Fruit fly (Drosophila melanogaster): ENCODE data around the gene cv-d.

cv-d gene

dm6 chr3R:15836864-15837824, 16.2 kb downstream of the cv-d start, which contains the start of the genes ND-23 and spn-E (continued):
- TF ChIP-seq Blimp-1 (GFP tag; optimal IDR thresholded peaks at IDR 0.05) (no peak), CG8359 (GFP tag; optimal IDR thresholded peaks at IDR 0.05; ENCODE audit: borderline replicate concordance) (no peak), zf30C (GFP tag; optimal IDR thresholded peaks at IDR 0.05) (no peak), Asciz (GFP tag; optimal IDR thresholded peaks at IDR 0.05) (no peak), CG6175 (GFP tag; IDR thresholded peaks at IDR 0.05) (no peak), CG15073 (GFP tag; optimal IDR thresholded peaks at IDR 0.05) (no peak), CG15696 (tag; optimal IDR thresholded peaks at IDR 0.05) (peak; percentile 67), Abd-B (GFP tag; optimal IDR thresholded peaks at IDR 0.05) (peak; percentile 46), CG12219 (GFP tag; optimal IDR thresholded peaks at IDR 0.05) (no peak), shn (GFP tag; optimal IDR thresholded peaks at IDR 0.05) (no peak), sr (GFP tag; IDR thresholded peaks at IDR 0.05) (no peak), NC2β (GFP tag; optimal IDR thresholded peaks at IDR 0.05) (no peak), CG11695 (GFP tag; IDR thresholded peaks at IDR 0.05) (0 out of 3 replicates have a peak, but pooled peaks have one; percentile 56), eyg (GFP tag; optimal IDR thresholded peaks at IDR 0.05) (no peak), aop (GFP tag; IDR thresholded peaks at IDR 0.05) (no peak), CG8478 (optimal IDR thresholded peaks at IDR 0.05) (no peak), CG10431 (GFP tag; optimal IDR thresholded peaks at IDR 0.05) (no peak), CG9609 (GFP tag; optimal IDR thresholded peaks at IDR 0.05) (no peak), cas (GFP tag; IDR thresholded peaks at IDR 0.05) (no peak), Hr78 (GFP tag; optimal IDR thresholded peaks at IDR 0.05) (no peak), Sry-δ (GFP tag; optimal IDR thresholded peaks at IDR 0.05) (peak; percentile 82), Ets97D (GFP tag; optimal IDR thresholded peaks at IDR 0.05) (no peak), CG11504 (tag; optimal IDR thresholded peaks at IDR 0.05) (no peak), unc-4 (GFP tag; IDR thresholded peaks at IDR 0.05; ENCODE audit: partially characterized antibody) (peak; percentile 86), zen (tag; optimal IDR thresholded peaks at IDR 0.05) (peak; percentile 69), slp2 (GFP tag; optimal IDR thresholded peaks at IDR 0.05) (no peak), p53 (GFP tag; optimal IDR thresholded peaks at IDR 0.05) (no peak), az2 (GFP tag; optimal IDR thresholded peaks at IDR 0.05) (peak; percentile 29), CTCF (GFP tag; optimal IDR thresholded peaks at IDR 0.05) (no peak), CG18262 (tag; optimal IDR thresholded peaks at IDR 0.05) (peak; percentile 69), pita (GFP tag; optimal IDR thresholded peaks at IDR 0.05) (no peak), Mes4 (GFP tag; optimal IDR thresholded peaks at IDR 0.05) (no peak), Med (GFP tag) (peak; percentile 75), Trl (optimal IDR thresholded peaks at IDR 0.05) (no peak), Trl (GFP tag; optimal IDR thresholded peaks at IDR 0.05) (no peak), E2f1 (GFP tag; IDR thresholded peaks at IDR 0.05) (peak; percentile 69), ATbp (GFP tag; optimal IDR thresholded peaks at IDR 0.05) (no peak), pfk (GFP tag; optimal IDR thresholded peaks at IDR 0.05) (no peak), tin (GFP tag; optimal IDR thresholded peaks at IDR 0.05) (peak; percentile 43), wek (GFP tag; optimal IDR thresholded peaks at IDR 0.05) (peak; percentile 93), sd (tag; optimal IDR thresholded peaks at IDR 0.05) (no peak), Meics (GFP tag; optimal IDR thresholded peaks at IDR 0.05) (peak; percentile 43), tap (tag; optimal IDR thresholded peaks at IDR 0.05) (no peak), tll (GFP tag; optimal IDR thresholded peaks at IDR 0.05) (peak in 1 of 2 experiments; percentile 55), CG3065 (GFP tag; optimal IDR thresholded peaks at IDR 0.05) (no peak), Hr51 (GFP tag; optimal IDR thresholded peaks at IDR 0.05) (no peak), CG2889 (GFP tag; IDR thresholded peaks at IDR 0.05) (no peak), zfh1 (GFP tag; IDR thresholded peaks at IDR 0.05) (no peak; the same call in 2 of the 3 replicates), mirr (GFP tag; optimal IDR thresholded peaks at IDR 0.05) (no peak), eve (GFP tag; optimal IDR thresholded peaks at IDR 0.05) (no peak)
